Fruit fly (Drosophila melanogaster): Measurements from ENCODE around the gene CG17362.

- TF ChIP-seq CG8478 (optimal IDR thresholded peaks at IDR 0.05) (no peak), CTCF (optimal IDR thresholded peaks at IDR 0.05) (no peak)
Observed at dm6 chr3L:13946003-13946402, 40.4 kb upstream of the CG17362 start.

Measured in S2 (cell line).